Fruit fly (Drosophila melanogaster) whole organism, pupa: Measurements from ENCODE around the gene CG43339.

Source experiments
- CG10348 ChIP-seq: fragments of 200-800 bp; sonication (Bioruptor generic); IDR thresholded peaks from 2 replicates; pipeline ENCODE4 v1.3.6; 2022; ENCODE audit warnings: missing biosample characterization, missing genetic modification characterization
- CG12605 ChIP-seq: fragments of 200-800 bp; sonication (Bioruptor generic); IDR thresholded peaks from 2 replicates; pipeline ENCODE4 v1.3.6; 2022; ENCODE audit warnings: missing biosample characterization, missing genetic modification characterization
- CG13204 ChIP-seq: fragments of 200-800 bp; sonication (Bioruptor generic); optimal IDR thresholded peaks from 2 replicates; lab custom pipeline; 2018; ENCODE audit warnings: missing biosample characterization, mild to moderate bottlenecking, missing genetic modification characterization, moderate library complexity
- CG14655 ChIP-seq: fragments of 200-800 bp; sonication (Bioruptor generic); optimal IDR thresholded peaks from 3 replicates; lab custom pipeline; 2017; ENCODE audit warnings: mild to moderate bottlenecking, missing biosample characterization, missing genetic modification reagents, missing genetic modification characterization
- CG15710 ChIP-seq: fragments of 200-800 bp; sonication (Bioruptor generic); optimal IDR thresholded peaks from 2 replicates; lab custom pipeline; 2018; ENCODE audit warnings: missing biosample characterization, mild to moderate bottlenecking, missing genetic modification characterization, moderate library complexity
- CG17806 ChIP-seq: fragments of 200-800 bp; sonication (Bioruptor generic); optimal IDR thresholded peaks from 2 replicates; lab custom pipeline; 2018; ENCODE audit warnings: missing biosample characterization, mild to moderate bottlenecking, missing genetic modification characterization, moderate library complexity
- CG32121 ChIP-seq: fragments of 200-800 bp; sonication (Bioruptor generic); IDR thresholded peaks from 2 replicates; pipeline ENCODE4 v1.3.6; 2022; ENCODE audit warnings: missing biosample characterization, missing genetic modification characterization
- CG34367 ChIP-seq: fragments of 200-800 bp; sonication (Bioruptor generic); optimal IDR thresholded peaks from 2 replicates; lab custom pipeline; 2018; ENCODE audit warnings: missing biosample characterization, mild to moderate bottlenecking, missing genetic modification characterization
- CG4496 ChIP-seq: fragments of 200-800 bp; sonication (Bioruptor generic); IDR thresholded peaks from 3 replicates; pipeline ENCODE4 v1.3.6; 2022; ENCODE audit warnings: missing biosample characterization, missing genetic modification characterization
- CG8159 ChIP-seq: fragments of 200-800 bp; sonication (Bioruptor generic); optimal IDR thresholded peaks from 3 replicates; lab custom pipeline; 2018; ENCODE audit warnings: missing biosample characterization, mild to moderate bottlenecking, missing genetic modification characterization, moderate library complexity
- CG8301 ChIP-seq: fragments of 200-800 bp; sonication (Bioruptor generic); optimal IDR thresholded peaks from 2 replicates; lab custom pipeline; 2018; ENCODE audit warnings: missing biosample characterization, mild to moderate bottlenecking, missing genetic modification characterization
- CG9948 ChIP-seq: fragments of 200-800 bp; sonication (Bioruptor generic); optimal IDR thresholded peaks from 2 replicates; lab custom pipeline; 2018; ENCODE audit warnings: missing biosample characterization, mild to moderate bottlenecking, missing genetic modification characterization, moderate library complexity
- D1 ChIP-seq: fragments of 200-800 bp; sonication (Bioruptor generic); optimal IDR thresholded peaks from 2 replicates; lab custom pipeline; 2018; ENCODE audit warnings: missing biosample characterization, mild to moderate bottlenecking, missing genetic modification characterization, moderate library complexity
- EcR ChIP-seq: fragments of 200-800 bp; sonication (Bioruptor generic); optimal IDR thresholded peaks from 3 replicates; lab custom pipeline; 2019; ENCODE audit warnings: missing biosample characterization, missing genetic modification characterization, mild to moderate bottlenecking, moderate library complexity, missing genetic modification reagents
- Ets98B ChIP-seq: fragments of 200-800 bp; sonication (Bioruptor generic); IDR thresholded peaks from 2 replicates; pipeline ENCODE4 v1.3.6; 2022; ENCODE audit warnings: missing biosample characterization, missing genetic modification characterization
- Pif1A ChIP-seq: fragments of 200-800 bp; sonication (Bioruptor generic); optimal IDR thresholded peaks from 3 replicates; lab custom pipeline; 2016; ENCODE audit warnings: missing biosample characterization, missing genetic modification characterization
- Pif1B ChIP-seq: fragments of 200-800 bp; sonication (Bioruptor generic); optimal IDR thresholded peaks from 3 replicates; lab custom pipeline; 2016; ENCODE audit warnings: missing biosample characterization, missing genetic modification characterization
- Snoo ChIP-seq: fragments of 200-800 bp; sonication (Bioruptor generic); optimal IDR thresholded peaks from 3 replicates; lab custom pipeline; 2017; ENCODE audit warnings: missing biosample characterization, mild to moderate bottlenecking, missing genetic modification characterization, inconsistent platforms
- fd96Ca ChIP-seq: fragments of 200-800 bp; sonication (Bioruptor generic); IDR thresholded peaks from 3 replicates; pipeline ENCODE4 v1.3.6; 2022; ENCODE audit warnings: missing biosample characterization, missing genetic modification characterization
- gl ChIP-seq: fragments of 200-800 bp; sonication (Bioruptor generic); optimal IDR thresholded peaks from 2 replicates; lab custom pipeline; 2018; ENCODE audit warnings: missing biosample characterization, mild to moderate bottlenecking, missing genetic modification characterization
- rn ChIP-seq: fragments of 200-800 bp; sonication (Bioruptor generic); IDR thresholded peaks from 2 replicates; pipeline ENCODE4 v1.3.6; 2022; ENCODE audit warnings: missing biosample characterization, missing genetic modification characterization

CG43339 gene

DNA sequence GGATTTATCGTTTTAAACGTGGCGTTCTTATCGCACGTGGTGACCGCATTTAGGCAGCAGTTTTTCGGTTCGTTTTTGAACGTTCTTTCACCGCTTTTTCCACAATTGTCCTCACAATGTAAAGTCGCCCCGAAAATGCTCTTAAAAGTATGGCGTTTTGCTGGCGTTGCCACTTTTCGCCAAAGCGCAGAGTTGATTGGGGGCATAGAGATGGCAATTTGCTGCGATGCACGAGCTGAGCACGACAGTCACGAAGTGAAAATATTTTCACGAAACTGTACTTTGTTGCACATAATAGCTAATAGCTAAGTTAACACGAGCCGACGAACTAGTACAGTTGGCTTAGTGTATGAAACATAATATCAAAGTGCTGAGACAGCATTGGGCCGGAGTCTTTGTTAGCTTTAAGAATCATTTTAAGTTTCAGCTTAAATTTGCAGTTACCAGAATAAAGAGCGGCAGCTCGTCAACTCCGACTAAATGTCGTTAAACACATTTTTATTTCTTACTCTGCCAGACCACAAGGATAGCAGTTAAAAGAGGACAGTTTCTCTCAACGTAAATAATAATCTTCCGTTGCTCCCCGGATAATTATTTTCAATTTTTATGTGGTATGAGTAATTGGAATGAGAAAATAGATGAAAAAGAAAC, 15.7 kb upstream of the CG43339 start, which contains the start of gene msl-1:
Gene msl-1 (minus strand): TSS at position 155 of the 651 bp plus-strand sequence.
- TF ChIP-seq CG4496 (GFP tag; lab: Robert Waterston, UW), result 0 out of 3 replicates have a peak, but pooled peaks have one; percentile 19
- peak; percentile 13; the same call in 1 of the 2 replicates for TF ChIP-seq CG10348 (GFP tag; lab: Robert Waterston, UW)
- 0 out of 3 replicates have a peak, but pooled peaks have one; percentile 33 for TF ChIP-seq fd96Ca (GFP tag; lab: Robert Waterston, UW)
- TF ChIP-seq CG9948 (tag; lab: Kevin White, UChicago), result no peak

DNA sequence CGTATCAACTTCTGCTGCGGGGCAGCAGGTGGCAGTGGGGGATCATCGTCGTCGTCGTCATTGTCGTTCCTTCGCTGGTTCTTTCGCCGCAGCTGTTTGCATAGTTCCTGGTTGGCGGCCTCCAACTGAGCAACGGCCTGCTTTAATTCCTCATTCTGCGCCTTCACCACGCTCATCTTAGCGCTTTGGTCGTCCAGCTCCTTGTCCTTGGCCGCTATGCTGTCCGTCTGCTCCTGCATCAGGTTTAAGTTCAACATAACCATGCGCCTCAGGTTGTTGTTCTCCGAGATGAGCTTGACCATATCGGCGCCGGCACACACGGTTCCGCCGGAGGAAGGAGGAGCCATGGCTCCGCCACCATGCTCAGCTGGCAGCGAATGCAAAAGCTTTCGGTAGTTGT, 14.7 kb upstream of the CG43339 start:
- TF ChIP-seq gl (tag; lab: Kevin White, UChicago), result no peak
- no peak for TF ChIP-seq CG13204 (GFP tag; lab: Kevin White, UChicago)
- TF ChIP-seq CG32121 (GFP tag; lab: Robert Waterston, UW), result no peak
- TF ChIP-seq CG14655 (GFP tag; lab: Kevin White, UChicago), result no peak

DNA sequence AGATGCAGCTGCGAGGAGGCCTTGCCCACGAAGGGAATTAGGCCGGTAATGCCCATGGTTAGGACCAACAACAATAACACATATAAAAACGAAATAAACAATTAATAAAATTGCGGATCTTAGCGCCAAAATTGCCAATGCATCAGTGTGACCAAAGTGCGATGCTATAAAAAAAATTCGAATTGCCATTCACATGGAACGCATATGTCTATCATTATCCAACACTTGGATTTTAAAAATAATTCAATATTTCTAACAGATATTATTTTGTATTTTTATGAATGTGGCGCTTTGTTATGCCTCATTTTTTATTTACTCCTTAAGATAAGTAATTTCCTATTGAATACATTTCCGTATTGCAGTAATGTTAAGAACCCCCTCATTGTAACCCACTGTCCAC, 8.8 kb upstream of the CG43339 start, which contains the start of gene tos:
Gene tos (minus strand): TSS at position 173 of the 400 bp plus-strand sequence.
- TF ChIP-seq Ets98B (no peak), Pif1B (no peak), CG32121 (GFP tag; lab: Robert Waterston, UW) (no peak), CG8159 (tag; lab: Kevin White, UChicago) (no peak), fd96Ca (GFP tag; lab: Robert Waterston, UW) (no peak), CG17806 (tag; lab: Kevin White, UChicago) (no peak), CG15710 (tag; lab: Kevin White, UChicago) (no peak)

DNA sequence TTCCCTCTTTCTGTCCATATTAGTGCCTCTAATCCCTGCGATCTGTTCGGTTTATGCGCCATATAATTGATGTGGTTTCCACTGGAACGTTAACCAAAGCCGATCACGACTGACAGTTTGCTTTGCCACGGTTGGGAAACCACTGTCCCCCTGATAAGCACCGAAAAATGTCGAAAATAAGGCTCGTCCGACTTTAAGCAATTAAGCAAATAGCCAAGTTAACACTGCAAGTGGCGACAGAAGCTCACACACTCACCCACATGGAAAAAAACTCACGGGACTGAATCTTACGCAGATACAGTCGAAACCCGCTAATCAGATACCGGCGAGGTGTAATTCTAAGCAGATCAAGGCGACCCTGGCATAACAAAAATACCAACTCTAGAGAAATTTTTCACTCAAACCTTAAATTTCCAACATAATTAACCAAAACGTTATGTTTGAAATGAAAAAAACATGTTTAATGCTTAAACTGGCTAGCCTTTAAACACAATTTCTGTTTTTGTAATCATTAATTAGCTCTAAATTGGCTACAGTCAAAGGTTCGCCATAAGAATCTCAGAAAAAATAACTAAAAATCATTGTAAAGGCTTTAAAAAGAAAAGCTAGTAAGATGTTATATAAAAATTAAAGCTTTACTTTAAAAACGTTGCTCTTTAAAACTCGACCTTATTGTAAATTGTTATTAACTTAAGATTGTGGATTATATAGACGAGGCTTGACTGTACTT, 5.0 kb upstream of the CG43339 start:
- TF ChIP-seq CG15710 (tag; lab: Kevin White, UChicago) (peak; percentile 30), D1 (tag; lab: Kevin White, UChicago) (no peak), Snoo (tag; lab: Kevin White, UChicago) (peak; percentile 39), CG14655 (GFP tag; lab: Kevin White, UChicago) (no peak), CG32121 (GFP tag; lab: Robert Waterston, UW) (0 out of 2 replicates have a peak, but pooled peaks have one; percentile 7)

DNA sequence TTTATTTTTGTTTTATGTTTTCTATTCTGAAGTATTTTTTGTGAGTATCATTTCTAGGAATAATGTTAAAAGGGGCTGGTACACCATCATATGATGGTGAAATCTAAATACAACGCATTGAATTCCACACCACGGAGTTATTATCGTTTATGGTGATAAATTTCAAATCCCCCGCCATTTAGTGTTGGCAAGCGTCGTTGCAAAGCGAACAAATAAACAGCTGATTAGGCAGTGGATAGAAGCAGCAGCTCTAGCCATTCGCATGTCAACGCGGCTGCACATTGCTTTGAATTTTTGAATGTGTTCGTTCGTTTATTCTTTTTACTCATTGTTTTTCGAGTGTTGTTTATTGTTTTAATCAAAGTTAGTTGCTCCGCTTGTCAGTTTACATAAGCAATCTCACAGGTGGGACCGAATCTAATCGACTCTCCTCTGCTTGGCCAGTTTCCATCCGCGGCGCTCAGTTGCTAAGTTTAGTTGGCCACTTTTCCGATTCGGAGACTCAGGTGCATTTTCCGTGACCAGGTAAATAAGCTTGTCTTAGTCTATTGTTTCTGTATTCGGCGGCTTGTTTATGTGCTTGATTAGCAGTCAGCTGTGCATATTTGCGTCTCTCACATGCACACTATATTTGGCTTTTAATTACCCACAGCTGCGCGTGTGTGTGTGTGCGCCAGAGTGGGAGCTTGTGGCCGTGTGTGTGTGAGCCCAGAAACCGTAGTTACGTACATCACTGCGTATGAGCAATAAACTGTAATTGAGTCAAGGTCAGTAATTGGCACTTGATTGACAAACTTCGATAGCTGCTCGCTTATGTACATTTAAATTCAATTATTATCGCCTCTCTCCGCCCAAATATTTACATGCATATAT, 4.1 kb upstream of the CG43339 start, which contains the start of the genes Mst36Fa and CG31751:
Gene Mst36Fa (minus strand): TSS at position 51 of the 873 bp plus-strand sequence.
Gene CG31751 (plus strand): TSS at position 274 of the 873 bp plus-strand sequence.
- TF ChIP-seq CG4496 (GFP tag; lab: Robert Waterston, UW), result peak; percentile 46; the same call in 1 of the 3 replicates
- TF ChIP-seq Snoo (tag; lab: Kevin White, UChicago), result no peak
- TF ChIP-seq Pif1A (GFP tag; lab: Kevin White, UChicago), result no peak
- TF ChIP-seq fd96Ca (GFP tag; lab: Robert Waterston, UW), result no peak
- TF ChIP-seq Ets98B, result 0 out of 2 replicates have a peak, but pooled peaks have one; percentile 23
- 0 out of 2 replicates have a peak, but pooled peaks have one; percentile 6 for TF ChIP-seq CG10348 (GFP tag; lab: Robert Waterston, UW)
- no peak for TF ChIP-seq rn (GFP tag; lab: Robert Waterston, UW)

DNA sequence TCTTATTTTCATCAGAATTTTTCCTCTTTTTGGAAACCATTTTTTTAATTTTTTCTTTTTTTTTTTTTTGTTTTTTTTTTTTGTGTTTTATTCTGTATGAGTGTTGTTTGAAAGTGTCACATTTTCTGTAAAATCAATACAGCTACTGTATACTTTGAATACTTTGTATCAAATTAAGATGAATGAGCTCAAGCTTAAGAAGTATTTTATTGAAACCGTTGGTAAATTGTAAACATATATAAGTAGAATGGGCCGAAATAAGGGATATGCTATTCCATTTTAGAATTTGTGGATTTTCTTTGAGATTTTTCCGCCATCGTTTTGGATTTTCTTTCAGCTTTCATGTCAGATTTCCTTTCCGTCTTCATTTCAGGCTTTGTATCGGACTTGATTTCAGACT, 1.9 kb upstream of the CG43339 start, which contains the start of gene Mst36Fb:
Gene Mst36Fb (minus strand): TSS at position 101 of the 400 bp plus-strand sequence.
- TF ChIP-seq CG17806 (tag; lab: Kevin White, UChicago) (no peak), CG9948 (tag; lab: Kevin White, UChicago) (no peak), CG14655 (GFP tag; lab: Kevin White, UChicago) (no peak), CG34367 (no peak), Ets98B (no peak), rn (GFP tag; lab: Robert Waterston, UW) (no peak), CG10348 (GFP tag; lab: Robert Waterston, UW) (no peak), CG13204 (GFP tag; lab: Kevin White, UChicago) (no peak), gl (tag; lab: Kevin White, UChicago) (no peak), CG12605 (GFP tag; lab: Robert Waterston, UW) (no peak), Pif1A (GFP tag; lab: Kevin White, UChicago) (no peak), D1 (tag; lab: Kevin White, UChicago) (no peak), CG8301 (tag; lab: Kevin White, UChicago) (no peak), CG15710 (tag; lab: Kevin White, UChicago) (no peak), fd96Ca (GFP tag; lab: Robert Waterston, UW) (no peak), CG4496 (GFP tag; lab: Robert Waterston, UW) (no peak), CG32121 (GFP tag; lab: Robert Waterston, UW) (no peak), Pif1B (no peak), EcR (no peak)
